Fruit fly (Drosophila melanogaster): Measurements from ENCODE around the gene tbrd-1.

The tbrd-1 gene

DNA sequence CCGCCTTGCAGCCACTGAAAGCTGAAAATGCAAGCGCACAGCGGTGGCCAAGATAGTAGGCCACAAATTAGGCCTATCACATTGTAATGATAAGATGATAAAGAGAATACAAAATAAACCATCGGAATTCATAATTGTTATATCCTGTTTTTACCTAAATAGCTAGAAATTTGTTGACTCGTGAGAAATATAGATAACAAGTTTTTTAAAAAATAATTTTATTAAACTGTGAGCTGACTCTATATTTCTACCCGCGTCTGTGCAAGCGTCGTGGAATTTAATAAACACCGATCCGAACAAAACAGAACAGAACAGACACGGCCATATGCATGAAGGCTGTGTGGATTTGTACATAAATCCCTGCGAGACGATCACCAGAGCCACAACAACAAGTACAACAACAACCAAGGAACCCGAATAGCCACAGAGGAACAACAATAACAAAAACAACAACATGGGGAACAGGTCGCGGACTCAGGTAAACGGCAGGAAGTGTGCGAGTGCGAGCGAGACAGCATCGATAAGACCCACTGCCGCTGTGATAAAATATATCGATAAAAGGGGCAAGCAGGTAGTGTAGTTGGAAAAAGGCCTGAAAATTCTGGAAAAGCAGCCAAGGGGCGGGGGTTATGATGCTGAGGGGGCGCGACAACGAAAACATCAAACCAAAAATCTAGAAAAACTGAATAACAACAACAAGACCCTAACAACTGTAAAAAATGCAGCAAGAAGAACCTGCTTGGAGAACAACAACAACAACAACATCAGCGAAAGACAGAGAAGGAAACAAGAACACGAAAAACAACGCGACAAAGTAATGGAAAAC is 6.9 kb downstream of the tbrd-1 start (continued):
- peak; percentile 90 for TF ChIP-seq Hr4 (GFP tag; optimal IDR thresholded peaks at IDR 0.05)
- TF ChIP-seq Lpt (GFP tag; optimal IDR thresholded peaks at IDR 0.05): peak; percentile 86
- TF ChIP-seq CG11902 (GFP tag; optimal IDR thresholded peaks at IDR 0.05): peak; percentile 83
- TF ChIP-seq Blimp-1 (GFP tag; optimal IDR thresholded peaks at IDR 0.05): peak; percentile 84
- TF ChIP-seq svp (GFP tag): peak; percentile 99
- TF ChIP-seq CG8632 (GFP tag; optimal IDR thresholded peaks at IDR 0.05): peak; percentile 95
- TF ChIP-seq CG6808 (GFP tag; optimal IDR thresholded peaks at IDR 0.05): peak; percentile 96
- peak; percentile 96 for TF ChIP-seq acj6 (GFP tag; optimal IDR thresholded peaks at IDR 0.05)
- TF ChIP-seq CG3032 (tag; optimal IDR thresholded peaks at IDR 0.05): peak; percentile 97
- TF ChIP-seq esn (GFP tag; optimal IDR thresholded peaks at IDR 0.05): peak; percentile 98
- TF ChIP-seq CG6792 (GFP tag; optimal IDR thresholded peaks at IDR 0.05): peak; percentile 95
- peak; percentile 92 for TF ChIP-seq CG6854 (GFP tag; optimal IDR thresholded peaks at IDR 0.05)
- no peak for TF ChIP-seq Hr38 (GFP tag; optimal IDR thresholded peaks at IDR 0.05)
- TF ChIP-seq CG34406 (GFP tag; optimal IDR thresholded peaks at IDR 0.05): peak; percentile 95
- peak; percentile 99 for TF ChIP-seq Eip78C (GFP tag)
- TF ChIP-seq CG1621 (tag; optimal IDR thresholded peaks at IDR 0.05): peak; percentile 93
- TF ChIP-seq Gug (GFP tag; IDR thresholded peaks at IDR 0.05): peak; percentile 83

- TF ChIP-seq CG16779 (tag; optimal IDR thresholded peaks at IDR 0.05): no peak
- TF ChIP-seq Sox14 (GFP tag; optimal IDR thresholded peaks at IDR 0.05): no peak
- no peak for TF ChIP-seq svp (GFP tag)
- TF ChIP-seq OdsH (GFP tag; optimal IDR thresholded peaks at IDR 0.05): no peak
- no peak for TF ChIP-seq CG6792 (GFP tag; optimal IDR thresholded peaks at IDR 0.05)
- TF ChIP-seq cyc (GFP tag; optimal IDR thresholded peaks at IDR 0.05): no peak
- no peak for TF ChIP-seq CG11902 (GFP tag; optimal IDR thresholded peaks at IDR 0.05)
- no peak for TF ChIP-seq spab (GFP tag; optimal IDR thresholded peaks at IDR 0.05)
- no peak for TF ChIP-seq CG10631 (GFP tag; optimal IDR thresholded peaks at IDR 0.05)
- no peak for TF ChIP-seq Hr4 (GFP tag; optimal IDR thresholded peaks at IDR 0.05)
- no peak for TF ChIP-seq CG34406 (GFP tag; optimal IDR thresholded peaks at IDR 0.05)
- TF ChIP-seq pdm3 (GFP tag; optimal IDR thresholded peaks at IDR 0.05): no peak
- TF ChIP-seq CG32006 (GFP tag; optimal IDR thresholded peaks at IDR 0.05): no peak
- TF ChIP-seq Hr38 (GFP tag; optimal IDR thresholded peaks at IDR 0.05): no peak
- TF ChIP-seq Lpt (GFP tag; optimal IDR thresholded peaks at IDR 0.05): no peak
- TF ChIP-seq CG1621 (tag; optimal IDR thresholded peaks at IDR 0.05): no peak
- no peak for TF ChIP-seq CG11294 (GFP tag; IDR thresholded peaks at IDR 0.05)
- no peak for TF ChIP-seq fd59A (GFP tag; optimal IDR thresholded peaks at IDR 0.05)
- no peak for TF ChIP-seq Eip78C (GFP tag)
Observed at dm6 chr3R:23885660-23886059, 7.7 kb downstream of the tbrd-1 start.

DNA sequence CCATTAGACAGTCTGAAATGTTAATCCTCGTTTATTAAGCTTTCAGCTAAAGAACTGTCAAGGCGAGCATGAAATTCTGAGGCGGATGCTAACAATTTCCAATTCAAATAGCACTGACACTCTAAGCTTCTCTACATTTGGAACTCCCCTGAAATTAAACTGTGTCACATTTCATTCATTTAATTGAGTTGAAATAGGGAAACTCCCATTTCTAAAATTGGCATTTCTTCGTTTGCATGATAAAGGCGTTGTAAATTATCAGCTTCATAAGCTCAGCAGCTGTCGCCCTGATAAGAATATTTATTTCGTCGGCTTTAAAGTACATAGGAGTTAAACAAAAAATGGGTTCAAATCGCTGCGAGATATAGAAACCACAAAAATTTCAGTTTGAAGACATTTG is 8.2 kb downstream of the tbrd-1 start:
- no peak for TF ChIP-seq eg (GFP tag; IDR thresholded peaks at IDR 0.05)
- no peak for TF ChIP-seq CG11762 (GFP tag; optimal IDR thresholded peaks at IDR 0.05; ENCODE audit: insufficient read depth)
- no peak for TF ChIP-seq CG15336 (GFP tag; IDR thresholded peaks at IDR 0.05)
- no peak for TF ChIP-seq Eip93F (GFP tag; optimal IDR thresholded peaks at IDR 0.05)
- TF ChIP-seq Sox15 (GFP tag; optimal IDR thresholded peaks at IDR 0.05): no peak
- TF ChIP-seq CG6808 (GFP tag; optimal IDR thresholded peaks at IDR 0.05): no peak
- TF ChIP-seq dsx (GFP tag; optimal IDR thresholded peaks at IDR 0.05; ENCODE audit: poor library complexity, severe bottlenecking): no peak
- no peak for TF ChIP-seq spab (GFP tag; optimal IDR thresholded peaks at IDR 0.05)
- no peak for TF ChIP-seq Smox (GFP tag; optimal IDR thresholded peaks at IDR 0.05)
- TF ChIP-seq Hr38 (GFP tag; optimal IDR thresholded peaks at IDR 0.05): no peak

All from whole organism, prepupa.